Fruit fly (Drosophila melanogaster) whole organism: Measurements from ENCODE around the gene CG14329.

Experiments
- CG8478 ChIP-seq: fragments of >200 bp; optimal IDR thresholded peaks from 2 replicates; lab custom pipeline; 2018; ENCODE audit warnings: inconsistent platforms
- pan ChIP-seq: fragments of >200 bp; optimal IDR thresholded peaks from 2 replicates; lab custom pipeline; 2017

DNA sequence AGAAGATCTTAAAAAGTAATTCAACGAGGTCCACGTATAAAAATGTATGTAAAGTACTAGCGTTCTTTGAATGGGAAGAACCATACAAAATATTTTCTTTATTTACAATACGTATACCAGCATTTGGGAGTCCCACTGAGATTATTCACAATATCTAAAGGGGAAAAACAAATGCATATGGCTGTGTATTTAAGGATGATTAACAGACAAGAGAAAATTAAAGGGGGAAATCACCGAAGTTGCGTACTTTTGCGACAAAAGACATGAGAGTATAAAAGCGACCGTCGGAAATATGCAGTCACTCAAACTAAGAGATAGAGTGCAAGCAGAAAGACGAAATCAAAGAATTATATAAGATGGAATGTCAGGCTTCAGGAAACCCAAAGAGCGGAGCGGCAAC, 15.8 kb downstream of the CG14329 start, which contains the start of gene AttD:
- no peak for TF ChIP-seq pan
- TF ChIP-seq CG8478, result no peak
